Worm (Caenorhabditis elegans) whole organism, early embryonic: ENCODE measurements around the gene sec-24.1.

Experiments used
- F13C5.2 ChIP-seq: sonication (generic microtip); optimal IDR thresholded peaks from 2 replicates; lab custom pipeline; 2017; ENCODE audit warnings: mild to moderate bottlenecking, missing genetic modification characterization, inconsistent platforms, missing compliant biosample characterization
- ama-1 ChIP-seq: fragments of 150-350 bp; optimal IDR thresholded peaks from 2 replicates; lab custom pipeline; 2014
- ceh-36 ChIP-seq: sonication (generic microtip); optimal IDR thresholded peaks from 2 replicates; lab custom pipeline; 2016; ENCODE audit warnings: missing genetic modification characterization, inconsistent platforms, missing compliant biosample characterization
- hmbx-1 ChIP-seq: sonication (generic microtip); optimal IDR thresholded peaks from 2 replicates; lab custom pipeline; 2016; ENCODE audit warnings: mild to moderate bottlenecking, missing genetic modification characterization, missing compliant biosample characterization
- hnd-1 ChIP-seq: sonication (generic microtip); optimal IDR thresholded peaks from 2 replicates; lab custom pipeline; 2016; ENCODE audit warnings: missing genetic modification characterization, missing compliant biosample characterization
- pes-1 ChIP-seq: fragments of 200-800 bp; sonication (Bioruptor generic); IDR thresholded peaks from 2 replicates; pipeline ENCODE4 v1.3.6; 2022; ENCODE audit warnings: missing genetic modification reagents, missing genetic modification characterization, missing compliant biosample characterization
- sea-1 ChIP-seq: fragments of 200-800 bp; sonication (Bioruptor generic); conservative IDR thresholded peaks from 2 replicates; pipeline ENCODE4 v1.3.6; 2022; ENCODE audit warnings: missing genetic modification characterization, missing compliant biosample characterization
- tbx-11 ChIP-seq: fragments of 200-800 bp; sonication (Bioruptor generic); IDR thresholded peaks from 2 replicates; pipeline ENCODE4 v1.3.6; 2022; ENCODE audit warnings: missing genetic modification characterization, missing compliant biosample characterization
- tra-4 ChIP-seq: sonication (generic microtip); optimal IDR thresholded peaks from 2 replicates; lab custom pipeline; 2017; ENCODE audit warnings: missing genetic modification characterization, missing compliant biosample characterization

DNA sequence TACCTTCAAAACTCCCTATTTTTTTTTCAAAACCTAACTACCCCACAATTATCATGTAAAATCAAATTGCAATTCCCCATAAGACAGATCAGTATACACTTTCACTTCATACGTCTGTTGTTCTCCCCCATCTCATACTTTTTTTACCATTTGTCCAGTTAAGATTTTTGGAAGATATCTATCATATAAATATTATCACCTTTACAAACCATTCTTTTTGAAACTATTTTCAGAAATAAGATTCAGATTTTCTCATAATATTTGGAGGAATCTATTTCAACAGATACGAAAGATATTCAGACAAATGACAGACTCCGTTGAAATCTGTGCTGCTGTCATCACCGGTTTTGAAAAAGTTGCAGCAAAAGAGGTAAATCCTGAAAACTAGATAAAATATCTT is 38.2 kb downstream of the sec-24.1 start, which contains the start of gene M04B2.2:
- no peak for TF ChIP-seq pes-1 (GFP tag; lab: Robert Waterston, UW)
- no peak for TF ChIP-seq ama-1
- TF ChIP-seq hmbx-1 (tag; lab: Kevin White, UChicago): no peak
- no peak for TF ChIP-seq hnd-1
- TF ChIP-seq ceh-36 (tag; lab: Kevin White, UChicago): no peak
- TF ChIP-seq tra-4 (tag; lab: Kevin White, UChicago): no peak
- TF ChIP-seq tbx-11: no peak
- TF ChIP-seq F13C5.2: no peak
- no peak for TF ChIP-seq sea-1
